Worm (Caenorhabditis elegans) whole organism, L4 larva: Measurements from ENCODE around the gene sqv-6.

Experiments
- aly-2 ChIP-seq: sonication (generic microtip); optimal IDR thresholded peaks from 2 replicates; lab custom pipeline; 2018; ENCODE audit warnings: missing biosample characterization, missing genetic modification characterization
- ceh-82 ChIP-seq: sonication (generic microtip); optimal IDR thresholded peaks from 2 replicates; lab custom pipeline; 2017; ENCODE audit warnings: missing biosample characterization, missing genetic modification characterization
- hif-1 ChIP-seq, 2 experiments: sonication (generic microtip); optimal IDR thresholded peaks; 2 replicates each; lab custom pipeline; 2016 to 2017; ENCODE audit warnings: missing compliant biosample characterization in 2 of 2, missing genetic modification characterization in 2 of 2, missing genetic modification reagents in 2 of 2, missing genotype in 2 of 2, mild to moderate bottlenecking in 1 of 2
- mep-1 ChIP-seq: fragments of 150-350 bp; sonication (generic microtip); optimal IDR thresholded peaks from 3 replicates; lab custom pipeline; 2014; ENCODE audit warnings: missing biosample characterization, missing genetic modification characterization
- mxl-2 ChIP-seq: fragments of 200-800 bp; sonication (Bioruptor generic); conservative IDR thresholded peaks from 2 replicates; pipeline ENCODE4 v1.3.6; 2022; ENCODE audit warnings: missing genetic modification reagents, missing genetic modification characterization, missing compliant biosample characterization
- saeg-2 ChIP-seq: fragments of 200-800 bp; sonication (Bioruptor generic); IDR thresholded peaks from 2 replicates; pipeline ENCODE4 v1.3.6; 2022; ENCODE audit warnings: missing genetic modification reagents, missing genetic modification characterization, missing compliant biosample characterization

DNA sequence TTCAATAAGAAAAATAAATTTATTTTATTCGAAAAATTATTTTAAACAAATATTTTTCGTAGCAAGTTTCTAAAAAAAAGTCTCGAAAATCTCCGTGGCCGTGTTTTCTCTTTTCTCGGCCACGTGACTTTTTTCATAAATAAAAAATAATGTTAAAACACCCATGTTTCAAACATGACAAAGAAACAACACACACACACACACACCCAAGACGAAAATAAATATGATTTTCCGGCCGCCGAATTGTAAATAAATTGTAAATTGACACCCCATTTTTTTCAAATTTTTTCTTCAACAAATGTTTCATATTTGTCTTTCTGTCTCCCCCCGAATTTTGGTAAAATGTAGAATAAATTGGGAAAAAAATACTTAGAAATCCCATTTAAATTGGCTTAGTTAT lies 13.3 kb upstream of the sqv-6 start:
- TF ChIP-seq aly-2 (tag; lab: Kevin White, UChicago): no peak
- TF ChIP-seq mxl-2 (GFP tag; lab: Robert Waterston, UW): no peak
- TF ChIP-seq saeg-2 (GFP tag; lab: Robert Waterston, UW): no peak
- TF ChIP-seq ceh-82 (tag; lab: Kevin White, UChicago): no peak
- no peak for TF ChIP-seq mep-1 (tag; lab: Kevin White, UChicago)
- TF ChIP-seq hif-1 (tag; optimal IDR thresholded peaks at IDR 0.05; lab: Kevin White, UChicago): no peak
